Fruit fly (Drosophila melanogaster) whole organism, embryonic: Measurements from ENCODE around the gene Fdx1.

Experiments
- ATbp ChIP-seq: fragments of 200-800 bp; sonication (Bioruptor generic); optimal IDR thresholded peaks from 2 replicates; lab custom pipeline; 2017; ENCODE audit warnings: missing biosample characterization, mild to moderate bottlenecking, missing genetic modification characterization, missing genetic modification reagents
- CG10654 ChIP-seq: fragments of 200-800 bp; sonication (Bioruptor generic); optimal IDR thresholded peaks from 2 replicates; lab custom pipeline; 2016; ENCODE audit warnings: missing biosample characterization, missing genetic modification characterization
- CG12104 ChIP-seq: fragments of 200-800 bp; sonication (Bioruptor generic); optimal IDR thresholded peaks from 3 replicates; lab custom pipeline; 2016; ENCODE audit warnings: missing biosample characterization, missing genetic modification characterization
- CG1233 ChIP-seq: fragments of 200-800 bp; sonication (Bioruptor generic); optimal IDR thresholded peaks from 4 replicates; lab custom pipeline; 2018; ENCODE audit warnings: missing biosample characterization, mild to moderate bottlenecking, missing genetic modification characterization
- CG12659 ChIP-seq: fragments of 200-800 bp; sonication (Bioruptor generic); optimal IDR thresholded peaks from 3 replicates; lab custom pipeline; 2017; ENCODE audit warnings: mild to moderate bottlenecking, missing biosample characterization, missing genetic modification reagents, missing genetic modification characterization
- CG13287 ChIP-seq: fragments of 200-800 bp; sonication (Bioruptor generic); IDR thresholded peaks from 2 replicates; pipeline ENCODE4 v1.3.6; 2022; ENCODE audit warnings: missing biosample characterization, missing genetic modification characterization; ENCODE audit not compliant: partially characterized antibody
- CG13296 ChIP-seq: fragments of 200-800 bp; sonication (Bioruptor generic); optimal IDR thresholded peaks from 3 replicates; lab custom pipeline; 2018; ENCODE audit warnings: missing biosample characterization, mild to moderate bottlenecking, missing genetic modification characterization
- CG13775 ChIP-seq: fragments of 200-800 bp; sonication (Bioruptor generic); optimal IDR thresholded peaks from 3 replicates; lab custom pipeline; 2017; ENCODE audit warnings: missing biosample characterization, mild to moderate bottlenecking, missing genetic modification characterization
- CG13894 ChIP-seq: fragments of 200-800 bp; sonication (Bioruptor generic); optimal IDR thresholded peaks from 3 replicates; lab custom pipeline; 2018; ENCODE audit warnings: missing biosample characterization, mild to moderate bottlenecking, missing genetic modification characterization, moderate library complexity
- CG15514 ChIP-seq: fragments of 200-800 bp; sonication (Bioruptor generic); optimal IDR thresholded peaks from 3 replicates; lab custom pipeline; 2017; ENCODE audit warnings: missing biosample characterization, missing genetic modification characterization, mild to moderate bottlenecking, moderate library complexity, missing genetic modification reagents
- CG17568 ChIP-seq: fragments of 200-800 bp; sonication (Bioruptor generic); optimal IDR thresholded peaks from 2 replicates; lab custom pipeline; 2018; ENCODE audit warnings: missing biosample characterization, mild to moderate bottlenecking, missing genetic modification characterization, moderate library complexity
- CG18764 ChIP-seq: fragments of 200-800 bp; sonication (Bioruptor generic); optimal IDR thresholded peaks from 3 replicates; lab custom pipeline; 2016; ENCODE audit warnings: missing biosample characterization, missing genetic modification characterization
- CG2875 ChIP-seq: fragments of 200-800 bp; sonication (Bioruptor generic); optimal IDR thresholded peaks from 2 replicates; lab custom pipeline; 2017; ENCODE audit warnings: missing biosample characterization, mild to moderate bottlenecking, missing genetic modification characterization, missing genetic modification reagents
- CG2889 ChIP-seq: fragments of 200-800 bp; sonication (Bioruptor generic); IDR thresholded peaks from 3 replicates; pipeline ENCODE4 v1.3.6; 2022; ENCODE audit warnings: missing biosample characterization, missing genetic modification characterization
- CG3407 ChIP-seq: fragments of 200-800 bp; sonication (Bioruptor generic); optimal IDR thresholded peaks from 2 replicates; lab custom pipeline; 2018; ENCODE audit warnings: missing biosample characterization, mild to moderate bottlenecking, missing genetic modification characterization
- CG34376 ChIP-seq: fragments of 200-800 bp; sonication (Bioruptor generic); optimal IDR thresholded peaks from 2 replicates; lab custom pipeline; 2018; ENCODE audit warnings: missing biosample characterization, mild to moderate bottlenecking, missing genetic modification characterization
- CG7987 ChIP-seq: fragments of 200-800 bp; sonication (Bioruptor generic); optimal IDR thresholded peaks from 2 replicates; lab custom pipeline; 2018; ENCODE audit warnings: missing biosample characterization, mild to moderate bottlenecking, missing genetic modification characterization, moderate library complexity
- CG8765 ChIP-seq: fragments of 200-800 bp; sonication (Bioruptor generic); IDR thresholded peaks from 2 replicates; pipeline ENCODE4 v1.3.6; 2022; ENCODE audit warnings: missing biosample characterization, missing genetic modification characterization
- CG8924 ChIP-seq: fragments of 200-800 bp; optimal IDR thresholded peaks from 3 replicates; lab custom pipeline; 2019; ENCODE audit warnings: missing biosample characterization, mild to moderate bottlenecking, missing genetic modification characterization, moderate library complexity
- CG9215 ChIP-seq: fragments of 200-800 bp; sonication (Bioruptor generic); IDR thresholded peaks from 2 replicates; pipeline ENCODE4 v1.3.6; 2022; ENCODE audit warnings: missing biosample characterization, missing genetic modification characterization
- CHES-1-like ChIP-seq: fragments of 200-800 bp; sonication (Bioruptor generic); optimal IDR thresholded peaks from 2 replicates; lab custom pipeline; 2016; ENCODE audit warnings: missing biosample characterization, missing genetic modification characterization
- Dek ChIP-seq: fragments of 200-800 bp; sonication (Bioruptor generic); optimal IDR thresholded peaks from 3 replicates; lab custom pipeline; 2019; ENCODE audit warnings: missing biosample characterization, mild to moderate bottlenecking, missing genetic modification characterization, moderate library complexity
- Dip3 ChIP-seq: fragments of 200-800 bp; sonication (Bioruptor generic); optimal IDR thresholded peaks from 3 replicates; lab custom pipeline; 2016; ENCODE audit warnings: missing biosample characterization, missing genetic modification characterization
- GATAe ChIP-seq: fragments of 200-800 bp; sonication (Bioruptor generic); conservative IDR thresholded peaks from 2 replicates; pipeline ENCODE4 v1.3.6; 2022; ENCODE audit warnings: missing biosample characterization, missing genetic modification characterization
- Gug ChIP-seq: fragments of 200-800 bp; sonication (Bioruptor generic); IDR thresholded peaks from 4 replicates; pipeline ENCODE4 v1.3.6; 2022; ENCODE audit warnings: missing biosample characterization, missing genetic modification characterization
- HLH4C ChIP-seq: fragments of 200-800 bp; sonication (Bioruptor generic); IDR thresholded peaks from 3 replicates; pipeline ENCODE4 v1.3.6; 2022; ENCODE audit warnings: missing biosample characterization, missing genetic modification characterization; ENCODE audit not compliant: partially characterized antibody
- Hey ChIP-seq: fragments of 200-800 bp; sonication (Bioruptor generic); optimal IDR thresholded peaks from 3 replicates; lab custom pipeline; 2018; ENCODE audit warnings: missing biosample characterization, mild to moderate bottlenecking, missing genetic modification characterization
- Ravus ChIP-seq: fragments of 200-800 bp; sonication (Bioruptor generic); IDR thresholded peaks from 2 replicates; pipeline ENCODE4 v1.3.6; 2022; ENCODE audit warnings: missing biosample characterization, missing genetic modification characterization
- Six4 ChIP-seq: fragments of 200-800 bp; sonication (Bioruptor generic); optimal IDR thresholded peaks from 2 replicates; lab custom pipeline; 2016; ENCODE audit warnings: missing biosample characterization, missing genetic modification characterization
- Sry-β ChIP-seq: fragments of 200-800 bp; sonication (Bioruptor generic); optimal IDR thresholded peaks from 2 replicates; lab custom pipeline; 2018; ENCODE audit warnings: missing biosample characterization, mild to moderate bottlenecking, missing genetic modification characterization, moderate library complexity
- YL-1 ChIP-seq: fragments of 200-800 bp; sonication (Bioruptor generic); optimal IDR thresholded peaks from 3 replicates; lab custom pipeline; 2017; ENCODE audit warnings: missing biosample characterization, mild to moderate bottlenecking, missing genetic modification characterization
- ac ChIP-seq: fragments of 200-800 bp; sonication (Bioruptor generic); optimal IDR thresholded peaks from 3 replicates; lab custom pipeline; 2017; ENCODE audit warnings: missing biosample characterization, mild to moderate bottlenecking, missing genetic modification characterization
- ato ChIP-seq: fragments of 200-800 bp; sonication (Bioruptor generic); IDR thresholded peaks from 2 replicates; pipeline ENCODE4 v1.3.6; 2022; ENCODE audit warnings: missing biosample characterization, missing genetic modification characterization; ENCODE audit not compliant: partially characterized antibody
- bbx ChIP-seq: fragments of 200-800 bp; sonication (Bioruptor generic); IDR thresholded peaks from 2 replicates; pipeline ENCODE4 v1.3.6; 2022; ENCODE audit warnings: missing biosample characterization, missing genetic modification characterization; ENCODE audit not compliant: partially characterized antibody
- cg ChIP-seq: fragments of 200-800 bp; sonication (Bioruptor generic); optimal IDR thresholded peaks from 3 replicates; lab custom pipeline; 2019; ENCODE audit warnings: missing biosample characterization, mild to moderate bottlenecking, missing genetic modification characterization, moderate library complexity
- corto ChIP-seq: fragments of 200-800 bp; sonication (Bioruptor generic); optimal IDR thresholded peaks from 2 replicates; lab custom pipeline; 2016; ENCODE audit warnings: missing biosample characterization, mild to moderate bottlenecking, missing genetic modification characterization, moderate library complexity
- crc ChIP-seq: fragments of 200-800 bp; sonication (Bioruptor generic); optimal IDR thresholded peaks from 2 replicates; lab custom pipeline; 2016; ENCODE audit warnings: missing biosample characterization, missing genetic modification characterization
- dimm ChIP-seq: fragments of 200-800 bp; sonication (Bioruptor generic); IDR thresholded peaks from 2 replicates; pipeline ENCODE4 v1.3.6; 2022; ENCODE audit warnings: missing biosample characterization, missing genetic modification characterization
- dmrt11E ChIP-seq: fragments of 200-800 bp; sonication (Bioruptor generic); optimal IDR thresholded peaks from 3 replicates; lab custom pipeline; 2018; ENCODE audit warnings: missing biosample characterization, mild to moderate bottlenecking, missing genetic modification characterization, moderate library complexity
- dysf ChIP-seq: fragments of 200-800 bp; sonication (Bioruptor generic); IDR thresholded peaks from 3 replicates; pipeline ENCODE4 v1.3.6; 2022; ENCODE audit warnings: missing biosample characterization, missing genetic modification characterization
- gsb-n ChIP-seq: fragments of 200-800 bp; sonication (Bioruptor generic); optimal IDR thresholded peaks from 3 replicates; lab custom pipeline; 2018; ENCODE audit warnings: missing biosample characterization, mild to moderate bottlenecking, missing genetic modification characterization
- hkb ChIP-seq, 2 experiments: fragments of 200-800 bp in 1 of 2; fragments of >200 bp in 1 of 2; sonication (Bioruptor generic) in 1 of 2; IDR thresholded peaks in 1 of 2; optimal IDR thresholded peaks in 1 of 2; 2 replicates each; pipeline versions ENCODE4 v1.3.6 to Lab custom; 2017 to 2022; ENCODE audit warnings: missing biosample characterization in 1 of 2, missing genetic modification characterization in 1 of 2
- luna ChIP-seq: fragments of 200-800 bp; sonication (Bioruptor generic); optimal IDR thresholded peaks from 2 replicates; lab custom pipeline; 2016; ENCODE audit warnings: missing biosample characterization, missing genetic modification characterization
- peb ChIP-seq: fragments of 200-800 bp; sonication (Bioruptor generic); IDR thresholded peaks from 2 replicates; pipeline ENCODE4 v1.3.6; 2022; ENCODE audit warnings: missing biosample characterization, missing genetic modification characterization
- ro ChIP-seq: fragments of 200-800 bp; sonication (Bioruptor generic); IDR thresholded peaks from 2 replicates; pipeline ENCODE4 v1.3.6; 2022; ENCODE audit warnings: missing biosample characterization, missing genetic modification characterization
- sob ChIP-seq: fragments of 200-800 bp; sonication (Bioruptor generic); IDR thresholded peaks from 2 replicates; pipeline ENCODE4 v1.3.6; 2022; ENCODE audit warnings: missing biosample characterization, missing genetic modification characterization
- sr ChIP-seq: fragments of 200-800 bp; sonication (Bioruptor generic); IDR thresholded peaks from 3 replicates; pipeline ENCODE4 v1.3.6; 2022; ENCODE audit warnings: missing biosample characterization, missing genetic modification characterization
- sug ChIP-seq: fragments of 200-800 bp; optimal IDR thresholded peaks from 2 replicates; lab custom pipeline; 2019; ENCODE audit warnings: missing biosample characterization, mild to moderate bottlenecking, missing genetic modification characterization, moderate library complexity
- wor ChIP-seq: fragments of 200-800 bp; sonication (Bioruptor generic); IDR thresholded peaks from 2 replicates; pipeline ENCODE4 v1.3.6; 2022; ENCODE audit warnings: missing biosample characterization, missing genetic modification characterization

The Fdx1 gene

DNA sequence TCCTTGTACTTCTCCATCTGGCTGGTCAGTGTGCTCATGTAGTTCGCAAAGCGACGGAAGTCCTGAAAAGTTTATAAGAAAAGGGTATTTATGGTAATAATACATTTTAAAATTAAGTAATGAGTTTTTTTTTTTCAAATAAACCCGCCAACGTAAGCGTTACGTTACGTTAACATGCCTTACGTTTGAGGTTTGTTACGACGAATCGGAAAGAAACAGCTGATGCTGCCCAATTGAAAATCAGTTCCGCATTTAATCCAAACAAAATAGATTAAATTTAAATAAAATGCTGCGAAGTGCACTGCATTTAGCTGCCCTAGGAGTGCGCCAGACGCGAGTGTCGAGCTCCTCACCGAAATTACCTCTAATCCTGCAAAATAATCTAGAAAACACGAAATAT, 6.9 kb downstream of the Fdx1 start, which contains the start of gene mRRF1 (continued):
- TF ChIP-seq CG17568 (GFP tag; lab: Kevin White, UChicago): no peak
- TF ChIP-seq Ravus (GFP tag; lab: Robert Waterston, UW): no peak
- TF ChIP-seq dmrt11E: no peak
- TF ChIP-seq CG7987 (GFP tag; lab: Kevin White, UChicago): no peak
- no peak for TF ChIP-seq CHES-1-like
- no peak for TF ChIP-seq sr (GFP tag; lab: Robert Waterston, UW)
- TF ChIP-seq CG12659 (GFP tag; lab: Kevin White, UChicago): no peak
- TF ChIP-seq ac (GFP tag; lab: Kevin White, UChicago): no peak

DNA sequence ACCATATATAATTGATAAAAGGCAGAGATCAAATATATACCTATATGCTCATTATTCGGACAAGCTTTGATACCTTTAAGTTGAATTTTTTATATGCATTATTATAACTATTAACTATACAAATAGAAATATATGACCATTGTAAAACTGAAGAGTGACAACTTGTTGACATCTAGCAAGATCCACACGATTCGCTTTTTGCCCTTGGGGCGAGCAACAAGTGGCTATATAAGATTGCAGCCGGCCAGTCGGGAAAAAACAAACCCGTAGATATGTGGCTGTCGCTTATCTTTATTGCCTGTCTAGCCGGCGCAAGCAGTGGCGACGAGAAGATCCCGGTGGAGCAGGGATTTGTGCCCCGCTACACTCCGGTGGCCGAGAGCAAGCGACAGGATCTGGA, 9.1 kb downstream of the Fdx1 start, which contains the start of gene CG34456:
CG34456 (plus strand) TSS at position 215 of the 400 bp plus-strand sequence.
- TF ChIP-seq dimm (GFP tag; lab: Robert Waterston, UW) (no peak), sug (tag; lab: Kevin White, UChicago) (peak; percentile 9), bbx (GFP tag; lab: Robert Waterston, UW) (no peak), CG18764 (no peak), Hey (no peak), sob (GFP tag; lab: Robert Waterston, UW) (no peak), ro (no peak), Dek (no peak), peb (GFP tag; lab: Robert Waterston, UW) (no peak), crc (no peak), dysf (GFP tag; lab: Robert Waterston, UW) (no peak), ato (no peak), CG8765 (GFP tag; lab: Robert Waterston, UW) (no peak), CG1233 (GFP tag; lab: Kevin White, UChicago) (no peak), Sry-β (GFP tag; lab: Kevin White, UChicago) (no peak), Gug (GFP tag; lab: Robert Waterston, UW) (no peak), Six4 (GFP tag; lab: Kevin White, UChicago) (no peak), ATbp (GFP tag; lab: Kevin White, UChicago) (no peak), cg (GFP tag; lab: Kevin White, UChicago) (no peak), CG2875 (no peak), CG8924 (tag; lab: Kevin White, UChicago) (no peak), CG13894 (peak; percentile 2), CG10654 (GFP tag; lab: Kevin White, UChicago) (no peak), CG13296 (GFP tag; lab: Kevin White, UChicago) (peak; percentile 26), CG34376 (GFP tag; lab: Kevin White, UChicago) (peak; percentile 25), wor (GFP tag; lab: Robert Waterston, UW) (no peak)

DNA sequence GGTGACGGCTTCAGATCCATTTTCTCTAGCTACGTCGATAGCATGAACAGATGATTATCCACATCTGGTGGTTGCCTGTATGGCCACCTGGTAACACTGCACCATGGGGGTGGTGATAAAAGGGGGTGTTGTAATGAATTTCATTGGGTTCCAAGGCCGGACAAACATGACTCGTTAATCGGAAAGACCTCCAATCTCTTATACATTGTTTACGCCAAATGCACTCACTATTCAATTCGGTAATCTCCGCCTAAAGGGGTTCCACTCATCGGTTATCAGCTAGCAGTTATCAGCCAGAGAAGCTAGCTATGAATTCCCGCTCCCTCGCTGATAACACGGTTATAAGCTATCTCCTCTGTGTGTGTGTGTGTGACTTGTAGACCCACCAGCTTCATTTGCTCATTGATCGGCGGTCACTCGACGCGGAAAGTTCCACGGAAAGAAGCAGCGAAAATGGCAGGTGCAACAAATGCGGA, 10.8 kb downstream of the Fdx1 start, which contains the start of gene Pdxk:
Pdxk (plus strand) TSS at position 100 of the 476 bp plus-strand sequence.
- no peak for TF ChIP-seq luna (GFP tag; lab: Kevin White, UChicago)
- no peak for TF ChIP-seq hkb (optimal IDR thresholded peaks at IDR 0.05; lab: Kevin White, UChicago)
- TF ChIP-seq hkb (GFP tag; IDR thresholded peaks at IDR 0.05; lab: Robert Waterston, UW): peak; percentile 37
- TF ChIP-seq CG15514 (GFP tag; lab: Kevin White, UChicago): peak; percentile 92
- no peak for TF ChIP-seq Dip3 (GFP tag; lab: Kevin White, UChicago)
- TF ChIP-seq CG13775 (GFP tag; lab: Kevin White, UChicago): no peak
- TF ChIP-seq CG9215 (GFP tag; lab: Robert Waterston, UW): no peak
- TF ChIP-seq CG3407 (GFP tag; lab: Kevin White, UChicago): no peak
- TF ChIP-seq corto (GFP tag; lab: Kevin White, UChicago): no peak
- no peak for TF ChIP-seq CG2889 (GFP tag; lab: Robert Waterston, UW)
- peak; percentile 48 for TF ChIP-seq CG13287 (GFP tag; lab: Robert Waterston, UW)
- peak; percentile 29 for TF ChIP-seq YL-1 (GFP tag; lab: Kevin White, UChicago)
- peak; percentile 89 for TF ChIP-seq GATAe (GFP tag; lab: Robert Waterston, UW)
- 0 out of 3 replicates have a peak, but pooled peaks have one; percentile 30 for TF ChIP-seq HLH4C (GFP tag; lab: Robert Waterston, UW)
- TF ChIP-seq Gug (GFP tag; lab: Robert Waterston, UW): no peak
- TF ChIP-seq CG12104 (GFP tag; lab: Kevin White, UChicago): no peak
- no peak for TF ChIP-seq gsb-n (tag; lab: Kevin White, UChicago)
